Worm (Caenorhabditis elegans): Measurements from ENCODE around the gene npr-3.

DNA sequence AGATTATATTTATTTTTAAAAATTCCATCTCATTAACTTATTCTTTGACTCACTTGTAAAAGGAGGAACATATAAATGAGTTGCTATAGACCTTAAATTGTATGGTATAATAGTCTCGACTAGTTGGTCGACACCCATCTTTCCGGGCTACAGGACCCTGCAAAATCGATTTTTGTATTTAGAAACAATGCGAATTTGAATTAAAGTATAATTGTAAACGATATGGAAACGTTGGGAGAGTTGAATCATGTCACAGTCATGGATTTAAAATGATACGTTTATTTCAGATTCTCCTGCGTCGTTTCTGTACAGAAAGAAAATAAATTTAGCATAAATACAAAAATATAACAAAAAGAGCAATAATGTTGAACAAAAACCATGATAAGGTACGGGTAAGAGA lies 19.3 kb downstream of the npr-3 start, which contains the start of gene catp-8:
- TF ChIP-seq madf-2 (tag; optimal IDR thresholded peaks at IDR 0.05) (no peak), sox-4 (tag; optimal IDR thresholded peaks at IDR 0.05) (no peak)
